Worm (Caenorhabditis elegans) whole organism, L4 larva: Measurements from ENCODE around the gene ugt-14.

ENCODE experiments used
- T20F7.1 ChIP-seq: fragments of 200-800 bp; sonication (Bioruptor generic); optimal IDR thresholded peaks from 2 replicates; lab custom pipeline; 2018; ENCODE audit warnings: mild to moderate bottlenecking, missing genetic modification characterization, missing compliant biosample characterization
- ZK546.5 ChIP-seq, 2 experiments: sonication (generic microtip); optimal IDR thresholded peaks; 2 replicates each; lab custom pipeline; 2017; ENCODE audit warnings: missing biosample characterization in 2 of 2, missing genetic modification characterization in 2 of 2
- aly-2 ChIP-seq: sonication (generic microtip); optimal IDR thresholded peaks from 2 replicates; lab custom pipeline; 2018; ENCODE audit warnings: missing biosample characterization, missing genetic modification characterization
- arid-1 ChIP-seq: fragments of 200-800 bp; sonication (Bioruptor generic); conservative IDR thresholded peaks from 2 replicates; pipeline ENCODE4 v1.3.6; 2022; ENCODE audit warnings: missing genetic modification reagents, missing genetic modification characterization, missing compliant biosample characterization
- ceh-32 ChIP-seq: sonication (generic microtip); optimal IDR thresholded peaks from 2 replicates; lab custom pipeline; 2016; ENCODE audit warnings: mild to moderate bottlenecking, missing genetic modification characterization, missing compliant biosample characterization; ENCODE audit not compliant: poor library complexity
- ceh-44 ChIP-seq: fragments of 200-800 bp; sonication (Bioruptor generic); IDR thresholded peaks from 2 replicates; pipeline ENCODE4 v1.3.6; 2022; ENCODE audit warnings: missing genetic modification reagents, missing genetic modification characterization, missing compliant biosample characterization
- ceh-62 ChIP-seq: sonication (generic microtip); optimal IDR thresholded peaks from 2 replicates; lab custom pipeline; 2017; ENCODE audit warnings: missing biosample characterization, missing genetic modification characterization
- ces-1 ChIP-seq: fragments of 150-350 bp; sonication (generic microtip); optimal IDR thresholded peaks from 4 replicates; lab custom pipeline; 2014; ENCODE audit warnings: missing biosample characterization, missing genetic modification reagents, missing genetic modification characterization
- ctbp-1 ChIP-seq: fragments of 200-800 bp; sonication (Bioruptor generic); IDR thresholded peaks from 2 replicates; pipeline ENCODE4 v1.3.6; 2022; ENCODE audit warnings: missing genetic modification reagents, missing genetic modification characterization, missing compliant biosample characterization
- daf-12 ChIP-seq: fragments of 150-350 bp; optimal IDR thresholded peaks from 2 replicates; lab custom pipeline; 2014; ENCODE audit warnings: missing biosample characterization, missing genetic modification reagents, missing genetic modification characterization
- daf-16 ChIP-seq, 3 experiments: sonication (generic microtip); optimal IDR thresholded peaks; 2 replicates each; lab custom pipeline; 2016 to 2017; ENCODE audit warnings: missing genetic modification characterization in 3 of 3, missing genetic modification reagents in 3 of 3, mild to moderate bottlenecking in 2 of 3, missing compliant biosample characterization in 2 of 3, missing biosample characterization in 1 of 3, moderate library complexity in 1 of 3
- daf-8 ChIP-seq: fragments of 200-800 bp; sonication (Bioruptor generic); IDR thresholded peaks from 2 replicates; pipeline ENCODE4 v1.3.6; 2022; ENCODE audit warnings: missing genetic modification characterization, missing compliant biosample characterization
- dpl-1 ChIP-seq: fragments of 150-350 bp; optimal IDR thresholded peaks from 2 replicates; lab custom pipeline; 2014; ENCODE audit warnings: missing biosample characterization, missing genetic modification reagents, missing genetic modification characterization
- dve-1 ChIP-seq: sonication (generic microtip); optimal IDR thresholded peaks from 2 replicates; lab custom pipeline; 2017; ENCODE audit warnings: antibody characterized with exemption, mild to moderate bottlenecking, missing genetic modification characterization, missing compliant biosample characterization; ENCODE audit not compliant: insufficient read depth
- hlh-30 ChIP-seq: sonication (generic microtip); optimal IDR thresholded peaks from 2 replicates; lab custom pipeline; 2017; ENCODE audit warnings: antibody characterized with exemption, mild to moderate bottlenecking, missing genetic modification characterization, missing compliant biosample characterization; ENCODE audit not compliant: insufficient read depth
- jun-1 ChIP-seq: fragments of 150-350 bp; optimal IDR thresholded peaks from 2 replicates; lab custom pipeline; 2014; ENCODE audit warnings: missing biosample characterization, missing genetic modification reagents, missing genetic modification characterization
- lin-38 ChIP-seq: fragments of 200-800 bp; sonication (Bioruptor generic); IDR thresholded peaks from 2 replicates; pipeline ENCODE4 v1.3.6; 2022; ENCODE audit warnings: missing genetic modification reagents, missing genetic modification characterization, missing compliant biosample characterization
- lin-39 ChIP-seq: fragments of 150-350 bp; optimal IDR thresholded peaks from 2 replicates; lab custom pipeline; 2014; ENCODE audit warnings: missing biosample characterization, missing genetic modification reagents, missing genetic modification characterization
- madf-5 ChIP-seq, 2 experiments: fragments of 200-800 bp; sonication (Bioruptor generic); IDR thresholded peaks; 2 replicates each; pipeline ENCODE4 v1.3.6; 2022; ENCODE audit warnings: missing compliant biosample characterization in 2 of 2, missing genetic modification characterization in 2 of 2
- mdl-1 ChIP-seq, 2 experiments: fragments of 150-350 bp in 1 of 2; sonication (generic microtip) in 1 of 2; optimal IDR thresholded peaks; 2 replicates each; lab custom pipeline; 2014 to 2017; ENCODE audit warnings: missing biosample characterization in 2 of 2, missing genetic modification characterization in 2 of 2
- mxl-3 ChIP-seq: fragments of 200-800 bp; sonication (Bioruptor generic); optimal IDR thresholded peaks from 2 replicates; lab custom pipeline; 2018; ENCODE audit warnings: mild to moderate bottlenecking, missing genetic modification characterization, missing compliant biosample characterization
- nhr-10 ChIP-seq: fragments of 150-350 bp; optimal IDR thresholded peaks from 2 replicates; lab custom pipeline; 2014; ENCODE audit warnings: missing biosample characterization, missing genetic modification characterization
- nhr-102 ChIP-seq: sonication (generic microtip); optimal IDR thresholded peaks from 2 replicates; lab custom pipeline; 2016; ENCODE audit warnings: mild to moderate bottlenecking, missing genetic modification characterization, moderate library complexity, missing compliant biosample characterization
- nhr-111 ChIP-seq: fragments of 200-800 bp; sonication (Bioruptor generic); optimal IDR thresholded peaks from 2 replicates; lab custom pipeline; 2018; ENCODE audit warnings: mild to moderate bottlenecking, missing genetic modification characterization, missing compliant biosample characterization
- nhr-25 ChIP-seq: sonication (generic microtip); optimal IDR thresholded peaks from 2 replicates; lab custom pipeline; 2017; ENCODE audit warnings: missing genetic modification characterization, mild to moderate bottlenecking, missing compliant biosample characterization, antibody characterized with exemption, moderate library complexity, borderline replicate concordance; ENCODE audit not compliant: insufficient read depth
- nhr-42 ChIP-seq: fragments of 200-800 bp; sonication (Bioruptor generic); IDR thresholded peaks from 2 replicates; pipeline ENCODE4 v1.3.6; 2022; ENCODE audit warnings: missing genetic modification characterization, missing compliant biosample characterization
- nhr-76 ChIP-seq: fragments of 150-350 bp; optimal IDR thresholded peaks from 2 replicates; lab custom pipeline; 2014; ENCODE audit warnings: missing biosample characterization, missing genetic modification characterization
- pha-4 ChIP-seq, 2 experiments: fragments of 150-350 bp in 1 of 2; fragments of 200-800 bp in 1 of 2; sonication (Bioruptor generic) in 1 of 2; IDR thresholded peaks in 1 of 2; optimal IDR thresholded peaks in 1 of 2; 2 replicates each; pipeline versions ENCODE4 v1.3.6 to Lab custom; 2014 to 2022; ENCODE audit warnings: missing genetic modification characterization in 2 of 2, missing genetic modification reagents in 2 of 2, missing biosample characterization in 1 of 2, missing compliant biosample characterization in 1 of 2
- php-3 ChIP-seq: fragments of 200-800 bp; sonication (Bioruptor generic); IDR thresholded peaks from 2 replicates; pipeline ENCODE4 v1.3.6; 2022; ENCODE audit warnings: missing genetic modification reagents, missing genetic modification characterization, missing compliant biosample characterization
- pqm-1 ChIP-seq: sonication (generic microtip); optimal IDR thresholded peaks from 2 replicates; lab custom pipeline; 2017; ENCODE audit warnings: missing biosample characterization, missing genetic modification characterization
- rbr-2 ChIP-seq: sonication (generic microtip); optimal IDR thresholded peaks from 2 replicates; lab custom pipeline; 2016; ENCODE audit warnings: missing genotype, missing genetic modification characterization, missing compliant biosample characterization
- saeg-2 ChIP-seq: fragments of 200-800 bp; sonication (Bioruptor generic); IDR thresholded peaks from 2 replicates; pipeline ENCODE4 v1.3.6; 2022; ENCODE audit warnings: missing genetic modification reagents, missing genetic modification characterization, missing compliant biosample characterization
- snpc-1.2 ChIP-seq: fragments of 200-800 bp; sonication (Bioruptor generic); IDR thresholded peaks from 2 replicates; pipeline ENCODE4 v1.3.6; 2022; ENCODE audit warnings: missing genetic modification reagents, missing genetic modification characterization, missing compliant biosample characterization
- spr-1 ChIP-seq: sonication (generic microtip); optimal IDR thresholded peaks from 2 replicates; lab custom pipeline; 2016; ENCODE audit warnings: mild to moderate bottlenecking, missing genetic modification characterization, missing compliant biosample characterization
- tag-97 ChIP-seq: fragments of 200-800 bp; sonication (Bioruptor generic); IDR thresholded peaks from 2 replicates; pipeline ENCODE4 v1.3.6; 2022; ENCODE audit warnings: missing genetic modification characterization, missing compliant biosample characterization
- tra-1 ChIP-seq: fragments of 200-800 bp; sonication (Bioruptor generic); IDR thresholded peaks from 2 replicates; pipeline ENCODE4 v1.3.6; 2022; ENCODE audit warnings: missing genetic modification reagents, missing genetic modification characterization, missing compliant biosample characterization
- unc-62 ChIP-seq, 3 experiments: fragments of 150-350 bp in 1 of 3; sonication (generic microtip); optimal IDR thresholded peaks in 2 of 3; peaks in 1 of 3; 1 replicate in 1 of 3; 2 replicates in 2 of 3; lab custom pipeline; 2014 to 2017; ENCODE audit warnings: missing biosample characterization in 3 of 3, missing genetic modification characterization in 3 of 3, missing genetic modification reagents in 3 of 3, missing genotype in 1 of 3
- zfp-3 ChIP-seq: fragments of 200-800 bp; sonication (Bioruptor generic); conservative IDR thresholded peaks from 2 replicates; pipeline ENCODE4 v1.3.6; 2022; ENCODE audit warnings: missing genetic modification reagents, missing genetic modification characterization, missing compliant biosample characterization

Gene ugt-14

DNA sequence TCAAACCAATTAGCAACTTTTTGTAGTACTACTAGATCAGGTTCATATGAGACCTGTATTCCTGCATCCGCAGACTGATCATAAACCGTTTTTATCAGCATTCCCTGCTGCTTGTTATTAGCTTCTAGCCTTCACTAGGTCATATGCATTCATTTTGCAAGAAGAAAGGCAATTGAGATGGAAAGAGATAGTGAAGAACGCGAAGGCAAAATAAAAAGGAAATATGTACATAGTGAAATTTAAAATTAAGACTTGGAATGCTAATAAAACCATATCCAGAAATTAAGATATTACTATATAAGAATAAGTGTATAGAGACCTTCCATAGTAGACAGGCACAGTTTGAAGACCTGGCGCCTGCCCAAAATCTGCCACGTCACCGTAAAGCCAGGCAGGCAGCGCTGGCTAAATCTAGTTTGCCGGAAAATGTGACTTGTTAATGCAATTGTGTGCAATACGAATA lies 14.7 kb downstream of the ugt-14 start, which contains the start of the genes C02E7.8 and srh-23:
Gene C02E7.8, minus strand, starts transcription at position 101 of the 463 bp plus-strand sequence.
Gene srh-23, plus strand, starts transcription at position 413 of the 463 bp plus-strand sequence.
- no peak for TF ChIP-seq dpl-1 (GFP tag; lab: Kevin White, UChicago)
- TF ChIP-seq nhr-10 (tag; lab: Kevin White, UChicago) = no peak
- no peak for TF ChIP-seq nhr-111 (GFP tag; lab: Kevin White, UChicago)
- no peak for TF ChIP-seq ceh-44 (GFP tag; lab: Robert Waterston, UW)
- no peak for TF ChIP-seq saeg-2
- no peak for TF ChIP-seq aly-2 (tag; lab: Kevin White, UChicago)
- TF ChIP-seq ceh-32 (tag; lab: Kevin White, UChicago) = no peak
- TF ChIP-seq nhr-76 (tag; lab: Kevin White, UChicago) = no peak
- no peak for TF ChIP-seq mxl-3 (GFP tag; lab: Kevin White, UChicago)
- TF ChIP-seq jun-1 (tag; lab: Kevin White, UChicago) = no peak
- TF ChIP-seq ZK546.5 (tag; optimal IDR thresholded peaks at IDR 0.05; lab: Kevin White, UChicago) = no peak
- no peak for TF ChIP-seq daf-12

DNA sequence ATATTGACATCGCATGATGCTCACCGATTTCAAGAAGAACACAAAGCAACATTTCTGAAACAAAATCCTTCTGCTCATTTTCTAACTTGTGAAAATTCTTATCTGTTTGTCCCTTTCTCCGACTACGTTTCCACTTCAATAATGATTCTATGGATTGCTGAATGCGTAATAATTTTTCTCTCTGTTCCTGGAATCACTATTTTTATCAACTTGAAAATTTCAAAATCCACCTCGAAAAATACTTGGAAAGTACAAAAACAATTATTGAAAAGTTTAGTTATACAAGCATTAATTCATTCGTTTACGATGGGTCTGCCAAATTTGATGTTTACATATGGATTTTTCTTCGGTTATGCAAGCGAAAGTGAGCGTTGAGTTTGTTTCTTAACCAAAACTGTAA lies 16.0 kb downstream of the ugt-14 start, which contains the start of gene srh-22:
Gene srh-22, plus strand, starts transcription at position 301 of the 400 bp plus-strand sequence.
- TF ChIP-seq hlh-30 (tag; lab: Kevin White, UChicago) (no peak), spr-1 (tag; lab: Kevin White, UChicago) (no peak), nhr-42 (GFP tag; lab: Robert Waterston, UW) (no peak), pha-4 (GFP tag; IDR thresholded peaks at IDR 0.05; lab: Robert Waterston, UW) (no peak), pha-4 (tag; optimal IDR thresholded peaks at IDR 0.05; lab: Kevin White, UChicago) (no peak)

DNA sequence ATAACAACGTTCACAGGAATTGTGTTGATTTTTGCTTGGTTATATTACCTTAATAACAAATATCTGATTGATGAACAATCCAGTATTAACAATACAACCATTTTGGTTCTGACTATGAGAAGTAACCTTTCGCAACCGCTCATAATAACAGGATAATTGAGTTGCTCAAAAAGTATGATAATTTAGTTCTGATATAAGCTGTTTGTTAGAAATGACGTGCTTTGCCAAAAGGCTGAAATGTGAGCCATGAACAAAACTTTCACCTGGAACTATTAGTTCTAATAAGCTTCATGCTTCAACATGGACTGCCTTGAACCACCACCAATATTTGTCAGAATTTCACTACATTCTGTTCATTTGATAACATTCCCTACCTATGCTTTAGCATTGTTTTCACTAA lies 18.6 kb downstream of the ugt-14 start, which contains the start of gene srh-20:
Gene srh-20, plus strand, starts transcription at position 301 of the 400 bp plus-strand sequence.
- TF ChIP-seq madf-5 (GFP tag; IDR thresholded peaks at IDR 0.05; lab: Robert Waterston, UW) (no peak), pqm-1 (no peak), daf-16 (GFP tag; optimal IDR thresholded peaks at IDR 0.05; lab: Kevin White, UChicago) (no peak), daf-16 (tag; optimal IDR thresholded peaks at IDR 0.05; lab: Kevin White, UChicago) (no peak), nhr-25 (no peak), nhr-102 (tag; lab: Kevin White, UChicago) (no peak), lin-39 (no peak), ctbp-1 (no peak), arid-1 (GFP tag; lab: Robert Waterston, UW) (no peak), tra-1 (GFP tag; lab: Robert Waterston, UW) (no peak), daf-8 (GFP tag; lab: Robert Waterston, UW) (no peak), ceh-62 (tag; lab: Kevin White, UChicago) (no peak), rbr-2 (tag; lab: Kevin White, UChicago) (no peak), lin-38 (GFP tag; lab: Robert Waterston, UW) (no peak), ces-1 (GFP tag; lab: Kevin White, UChicago) (no peak), tag-97 (no peak), daf-12 (no peak), zfp-3 (GFP tag; lab: Robert Waterston, UW) (no peak), mdl-1 (tag; optimal IDR thresholded peaks at IDR 0.05; lab: Kevin White, UChicago) (no peak)
- TF ChIP-seq, all 104 proteins: peak for 0

- no peak for TF ChIP-seq T20F7.1 (GFP tag; lab: Kevin White, UChicago)
- TF ChIP-seq dve-1 (tag; lab: Kevin White, UChicago) = no peak
- no peak for TF ChIP-seq snpc-1.2 (GFP tag; lab: Robert Waterston, UW)
- no peak for TF ChIP-seq madf-5 (GFP tag; IDR thresholded peaks at IDR 0.05; lab: Robert Waterston, UW)
- TF ChIP-seq php-3 (GFP tag; lab: Robert Waterston, UW) = no peak
- no peak for TF ChIP-seq zfp-3 (GFP tag; lab: Robert Waterston, UW)
- TF ChIP-seq unc-62 (GFP tag; optimal IDR thresholded peaks at IDR 0.05 in 1 of 2; lab: Kevin White, UChicago) = peak in 1 of 2 experiments; percentile 65
- TF ChIP-seq unc-62 (tag; optimal IDR thresholded peaks at IDR 0.05; lab: Kevin White, UChicago) = no peak
Measured at ce11 chrV:4926371-4926770, 20.3 kb downstream of the ugt-14 start, which contains the start of gene srh-21. Gene srh-21 (plus strand): TSS chrV:4926671.
